Worm (Caenorhabditis elegans): ENCODE measurements around the gene str-44.

ce11 chrIV:7153362-7153761 is 23.6 kb upstream of the str-44 start, which contains the start of gene C34D4.3:
- TF ChIP-seq W03F9.2 (tag; optimal IDR thresholded peaks at IDR 0.05) (no peak), him-1 (tag; optimal IDR thresholded peaks at IDR 0.05) (no peak)

Data from whole organism, L4/young adult.